Fruit fly (Drosophila melanogaster) whole organism, embryonic: Measurements from ENCODE around the gene Nup153.
A peak's percentile ranks its signal among the peaks of the same experiment; 100 is the strongest.

Experiments
- Antp ChIP-seq: fragments of 200-800 bp; sonication (Bioruptor generic); optimal IDR thresholded peaks from 3 replicates; lab custom pipeline; 2016; ENCODE audit warnings: missing biosample characterization, missing genetic modification characterization
- CG10267 ChIP-seq: fragments of 200-800 bp; sonication (Bioruptor generic); optimal IDR thresholded peaks from 2 replicates; lab custom pipeline; 2018; ENCODE audit warnings: missing biosample characterization, mild to moderate bottlenecking, missing genetic modification characterization, moderate library complexity
- CG12104 ChIP-seq: fragments of 200-800 bp; sonication (Bioruptor generic); optimal IDR thresholded peaks from 3 replicates; lab custom pipeline; 2016; ENCODE audit warnings: missing biosample characterization, missing genetic modification characterization
- CG13296 ChIP-seq: fragments of 200-800 bp; sonication (Bioruptor generic); optimal IDR thresholded peaks from 3 replicates; lab custom pipeline; 2018; ENCODE audit warnings: missing biosample characterization, mild to moderate bottlenecking, missing genetic modification characterization
- CG13894 ChIP-seq: fragments of 200-800 bp; sonication (Bioruptor generic); optimal IDR thresholded peaks from 3 replicates; lab custom pipeline; 2018; ENCODE audit warnings: missing biosample characterization, mild to moderate bottlenecking, missing genetic modification characterization, moderate library complexity
- CG15479 ChIP-seq: fragments of 200-800 bp; sonication (Bioruptor generic); optimal IDR thresholded peaks from 3 replicates; lab custom pipeline; 2019; ENCODE audit warnings: missing biosample characterization, mild to moderate bottlenecking, missing genetic modification characterization, moderate library complexity
- CG2199 ChIP-seq: fragments of 200-800 bp; sonication (Bioruptor generic); IDR thresholded peaks from 3 replicates; pipeline ENCODE4 v1.3.6; 2022; ENCODE audit warnings: missing biosample characterization, missing genetic modification characterization
- CG3065 ChIP-seq: fragments of 200-800 bp; sonication (Bioruptor generic); optimal IDR thresholded peaks from 2 replicates; lab custom pipeline; 2016; ENCODE audit warnings: missing biosample characterization, missing genetic modification characterization
- CG33213 ChIP-seq: fragments of 200-800 bp; sonication (Bioruptor generic); optimal IDR thresholded peaks from 3 replicates; lab custom pipeline; 2016; ENCODE audit warnings: missing biosample characterization, missing genetic modification characterization
- CG6272 ChIP-seq: fragments of 200-800 bp; sonication (Bioruptor generic); IDR thresholded peaks from 2 replicates; pipeline ENCODE4 v1.3.6; 2022; ENCODE audit warnings: missing biosample characterization, missing genetic modification characterization
- CG8765 ChIP-seq: fragments of 200-800 bp; sonication (Bioruptor generic); IDR thresholded peaks from 2 replicates; pipeline ENCODE4 v1.3.6; 2022; ENCODE audit warnings: missing biosample characterization, missing genetic modification characterization
- CG8924 ChIP-seq: fragments of 200-800 bp; optimal IDR thresholded peaks from 3 replicates; lab custom pipeline; 2019; ENCODE audit warnings: missing biosample characterization, mild to moderate bottlenecking, missing genetic modification characterization, moderate library complexity
- CG9727 ChIP-seq: fragments of 200-800 bp; sonication (Bioruptor generic); optimal IDR thresholded peaks from 3 replicates; lab custom pipeline; 2017; ENCODE audit warnings: missing biosample characterization, mild to moderate bottlenecking, missing genetic modification characterization
- CG9932 ChIP-seq: fragments of 200-800 bp; sonication (Bioruptor generic); IDR thresholded peaks from 2 replicates; pipeline ENCODE4 v1.3.6; 2022; ENCODE audit warnings: missing biosample characterization, missing genetic modification characterization
- CTCF ChIP-seq: fragments of 200-800 bp; sonication (Bioruptor generic); optimal IDR thresholded peaks from 2 replicates; lab custom pipeline; 2017; ENCODE audit warnings: missing biosample characterization, mild to moderate bottlenecking, missing genetic modification characterization, moderate library complexity
- Camta ChIP-seq: fragments of 200-800 bp; sonication (Bioruptor generic); optimal IDR thresholded peaks from 2 replicates; lab custom pipeline; 2016; ENCODE audit warnings: missing biosample characterization, missing genetic modification characterization
- D ChIP-seq, 2 experiments: fragments of 200-800 bp in 1 of 2; fragments of >200 bp in 1 of 2; sonication (Bioruptor generic) in 1 of 2; optimal IDR thresholded peaks; 2 replicates in 1 of 2; 3 replicates in 1 of 2; lab custom pipeline; 2017; ENCODE audit warnings: mild to moderate bottlenecking in 1 of 2, missing biosample characterization in 1 of 2, missing genetic modification characterization in 1 of 2, missing genetic modification reagents in 1 of 2
- D19A ChIP-seq: fragments of 200-800 bp; optimal IDR thresholded peaks from 3 replicates; lab custom pipeline; 2019; ENCODE audit warnings: missing biosample characterization, mild to moderate bottlenecking, missing genetic modification characterization, moderate library complexity
- Dip3 ChIP-seq: fragments of 200-800 bp; sonication (Bioruptor generic); optimal IDR thresholded peaks from 3 replicates; lab custom pipeline; 2016; ENCODE audit warnings: missing biosample characterization, missing genetic modification characterization
- Doc3 ChIP-seq: fragments of 200-800 bp; sonication (Bioruptor generic); IDR thresholded peaks from 3 replicates; pipeline ENCODE4 v1.3.6; 2022; ENCODE audit warnings: missing biosample characterization, missing genetic modification characterization; ENCODE audit not compliant: partially characterized antibody
- H15 ChIP-seq: fragments of 200-800 bp; sonication (Bioruptor generic); IDR thresholded peaks from 3 replicates; pipeline ENCODE4 v1.3.6; 2022; ENCODE audit warnings: missing biosample characterization, missing genetic modification characterization
- HLH3B ChIP-seq: fragments of 200-800 bp; sonication (Bioruptor generic); IDR thresholded peaks from 2 replicates; pipeline ENCODE4 v1.3.6; 2022; ENCODE audit warnings: missing biosample characterization, missing genetic modification characterization
- Hr78 ChIP-seq, 2 experiments: fragments of 200-800 bp in 1 of 2; fragments of >200 bp in 1 of 2; sonication (Bioruptor generic) in 1 of 2; optimal IDR thresholded peaks; 2 replicates each; lab custom pipeline; 2017 to 2019; ENCODE audit warnings: missing biosample characterization in 2 of 2, missing genetic modification characterization in 2 of 2, mild to moderate bottlenecking in 1 of 2, moderate library complexity in 1 of 2
- Jarid2 ChIP-seq: fragments of 200-800 bp; sonication (Bioruptor generic); optimal IDR thresholded peaks from 3 replicates; lab custom pipeline; 2017; ENCODE audit warnings: mild to moderate bottlenecking, missing biosample characterization, missing genetic modification reagents, missing genetic modification characterization
- Lim3 ChIP-seq: fragments of 200-800 bp; sonication (Bioruptor generic); IDR thresholded peaks from 2 replicates; pipeline ENCODE4 v1.3.6; 2022; ENCODE audit warnings: missing biosample characterization, missing genetic modification characterization
- Mrtf ChIP-seq: fragments of 200-800 bp; sonication (Bioruptor generic); IDR thresholded peaks from 3 replicates; pipeline ENCODE4 v1.3.6; 2022; ENCODE audit warnings: missing biosample characterization, missing genetic modification characterization
- NC2β ChIP-seq: fragments of 200-800 bp; sonication (Bioruptor generic); optimal IDR thresholded peaks from 2 replicates; lab custom pipeline; 2016; ENCODE audit warnings: missing biosample characterization, missing genetic modification characterization
- Rx ChIP-seq: fragments of 200-800 bp; sonication (Bioruptor generic); IDR thresholded peaks from 2 replicates; pipeline ENCODE4 v1.3.6; 2022; ENCODE audit warnings: missing biosample characterization, missing genetic modification characterization
- Side ChIP-seq: fragments of 200-800 bp; sonication (Bioruptor generic); optimal IDR thresholded peaks from 2 replicates; lab custom pipeline; 2016; ENCODE audit warnings: missing biosample characterization, missing genetic modification characterization
- Sry-β ChIP-seq: fragments of 200-800 bp; sonication (Bioruptor generic); optimal IDR thresholded peaks from 2 replicates; lab custom pipeline; 2018; ENCODE audit warnings: missing biosample characterization, mild to moderate bottlenecking, missing genetic modification characterization, moderate library complexity
- aop ChIP-seq: fragments of 200-800 bp; sonication (Bioruptor generic); IDR thresholded peaks from 2 replicates; pipeline ENCODE4 v1.3.6; 2022; ENCODE audit warnings: missing biosample characterization, missing genetic modification characterization
- bbx ChIP-seq: fragments of 200-800 bp; sonication (Bioruptor generic); IDR thresholded peaks from 2 replicates; pipeline ENCODE4 v1.3.6; 2022; ENCODE audit warnings: missing biosample characterization, missing genetic modification characterization; ENCODE audit not compliant: partially characterized antibody
- dan ChIP-seq: fragments of 200-800 bp; sonication (Bioruptor generic); IDR thresholded peaks from 2 replicates; pipeline ENCODE4 v1.3.6; 2022; ENCODE audit warnings: missing biosample characterization, missing genetic modification characterization
- dysf ChIP-seq: fragments of 200-800 bp; sonication (Bioruptor generic); IDR thresholded peaks from 3 replicates; pipeline ENCODE4 v1.3.6; 2022; ENCODE audit warnings: missing biosample characterization, missing genetic modification characterization
- eve ChIP-seq, 2 experiments: fragments of >200 bp; optimal IDR thresholded peaks; 2 replicates each; lab custom pipeline; 2017; ENCODE audit warnings: missing biosample characterization in 2 of 2, missing genetic modification characterization in 2 of 2
- gce ChIP-seq: fragments of 200-800 bp; sonication (Bioruptor generic); IDR thresholded peaks from 3 replicates; pipeline ENCODE4 v1.3.6; 2022; ENCODE audit warnings: missing biosample characterization, missing genetic modification characterization
- gcm ChIP-seq: fragments of 200-800 bp; sonication (Bioruptor generic); optimal IDR thresholded peaks from 2 replicates; lab custom pipeline; 2019; ENCODE audit warnings: missing biosample characterization, mild to moderate bottlenecking, missing genetic modification characterization, moderate library complexity
- gem ChIP-seq: fragments of 200-800 bp; sonication (Bioruptor generic); optimal IDR thresholded peaks from 2 replicates; lab custom pipeline; 2019; ENCODE audit warnings: missing biosample characterization, mild to moderate bottlenecking, missing genetic modification characterization, moderate library complexity
- gro ChIP-seq: fragments of 200-800 bp; sonication (Bioruptor generic); optimal IDR thresholded peaks from 2 replicates; lab custom pipeline; 2016; ENCODE audit warnings: missing biosample characterization, missing genetic modification characterization
- klu ChIP-seq: fragments of 200-800 bp; sonication (Bioruptor generic); IDR thresholded peaks from 2 replicates; pipeline ENCODE4 v1.3.6; 2022; ENCODE audit warnings: missing biosample characterization, missing genetic modification characterization
- nerfin-2 ChIP-seq: fragments of 200-800 bp; sonication (Bioruptor generic); IDR thresholded peaks from 2 replicates; pipeline ENCODE4 v1.3.6; 2022; ENCODE audit warnings: missing biosample characterization, missing genetic modification characterization; ENCODE audit not compliant: partially characterized antibody
- nmo ChIP-seq: fragments of 200-800 bp; sonication (Bioruptor generic); optimal IDR thresholded peaks from 2 replicates; lab custom pipeline; 2018; ENCODE audit warnings: missing biosample characterization, mild to moderate bottlenecking, missing genetic modification characterization, moderate library complexity
- oc ChIP-seq: fragments of 200-800 bp; sonication (Bioruptor generic); optimal IDR thresholded peaks from 2 replicates; lab custom pipeline; 2018; ENCODE audit warnings: missing biosample characterization, mild to moderate bottlenecking, missing genetic modification characterization, moderate library complexity
- p53 ChIP-seq: fragments of 200-800 bp; sonication (Bioruptor generic); optimal IDR thresholded peaks from 2 replicates; lab custom pipeline; 2016; ENCODE audit warnings: missing biosample characterization, missing genetic modification characterization
- phol ChIP-seq: fragments of 200-800 bp; sonication (Bioruptor generic); optimal IDR thresholded peaks from 3 replicates; lab custom pipeline; 2018; ENCODE audit warnings: missing biosample characterization, mild to moderate bottlenecking, missing genetic modification characterization, moderate library complexity
- pita ChIP-seq: fragments of 200-800 bp; sonication (Bioruptor generic); optimal IDR thresholded peaks from 2 replicates; lab custom pipeline; 2017; ENCODE audit warnings: missing biosample characterization, mild to moderate bottlenecking, missing genetic modification characterization
- pzg ChIP-seq: fragments of 200-800 bp; sonication (Bioruptor generic); optimal IDR thresholded peaks from 3 replicates; lab custom pipeline; 2018; ENCODE audit warnings: missing biosample characterization, mild to moderate bottlenecking, missing genetic modification characterization, moderate library complexity
- ranshi ChIP-seq: fragments of 200-800 bp; sonication (Bioruptor generic); IDR thresholded peaks from 2 replicates; pipeline ENCODE4 v1.3.6; 2022; ENCODE audit warnings: missing biosample characterization, missing genetic modification characterization
- sens ChIP-seq: fragments of 200-800 bp; sonication (Bioruptor generic); peaks from one replicate; lab custom pipeline; 2016; ENCODE audit warnings: missing biosample characterization, missing genetic modification characterization
- sqz ChIP-seq: fragments of 200-800 bp; sonication (Bioruptor generic); optimal IDR thresholded peaks from 3 replicates; lab custom pipeline; 2018; ENCODE audit warnings: missing biosample characterization, mild to moderate bottlenecking, missing genetic modification characterization
- tap ChIP-seq: fragments of 200-800 bp; optimal IDR thresholded peaks from 3 replicates; lab custom pipeline; 2019; ENCODE audit warnings: missing biosample characterization, mild to moderate bottlenecking, missing genetic modification characterization, moderate library complexity
- tio ChIP-seq: fragments of 200-800 bp; sonication (Bioruptor generic); optimal IDR thresholded peaks from 2 replicates; lab custom pipeline; 2017; ENCODE audit warnings: missing biosample characterization, missing genetic modification characterization, inconsistent platforms

Gene Nup153

dm6 chrX:16654931-16655409 lies 55.9 kb downstream of the Nup153 start, which contains the start of the genes Nemp and r (continued):
- no peak for TF ChIP-seq CG8765 (GFP tag; lab: Robert Waterston, UW)
- TF ChIP-seq Lim3 (GFP tag; lab: Robert Waterston, UW), result no peak
- TF ChIP-seq Hr78 (GFP tag; optimal IDR thresholded peaks at IDR 0.05; lab: Kevin White, UChicago), result no peak
- TF ChIP-seq dysf (GFP tag; lab: Robert Waterston, UW), result no peak
- no peak for TF ChIP-seq gem (tag; lab: Kevin White, UChicago)
- peak; percentile 57 for TF ChIP-seq CG10267
- TF ChIP-seq Camta (GFP tag; lab: Kevin White, UChicago), result no peak
- TF ChIP-seq ranshi (GFP tag; lab: Robert Waterston, UW), result no peak
- TF ChIP-seq pita (GFP tag; lab: Kevin White, UChicago), result peak; percentile 84
- TF ChIP-seq CG12104 (GFP tag; lab: Kevin White, UChicago), result no peak
- TF ChIP-seq CG9727 (GFP tag; lab: Kevin White, UChicago), result no peak
- peak; percentile 45 for TF ChIP-seq phol (tag; lab: Kevin White, UChicago)
- no peak for TF ChIP-seq CG15479 (GFP tag; lab: Kevin White, UChicago)
- TF ChIP-seq CG6272, result no peak
- TF ChIP-seq CG8924, result no peak
- TF ChIP-seq D (optimal IDR thresholded peaks at IDR 0.05; lab: Kevin White, UChicago), result no peak
- TF ChIP-seq D (GFP tag; optimal IDR thresholded peaks at IDR 0.05; lab: Kevin White, UChicago), result no peak
- TF ChIP-seq CG2199 (GFP tag; lab: Robert Waterston, UW), result no peak
- TF ChIP-seq CG13894 (tag; lab: Kevin White, UChicago), result no peak
- no peak for TF ChIP-seq tio
- no peak for TF ChIP-seq Dip3 (GFP tag; lab: Kevin White, UChicago)
- no peak for TF ChIP-seq H15 (GFP tag; lab: Robert Waterston, UW)
- no peak for TF ChIP-seq klu (GFP tag; lab: Robert Waterston, UW)
- TF ChIP-seq CG13296 (GFP tag; lab: Kevin White, UChicago), result no peak
- TF ChIP-seq sqz (GFP tag; lab: Kevin White, UChicago), result no peak
- TF ChIP-seq Doc3, result peak; percentile 64
- TF ChIP-seq gcm (GFP tag; lab: Kevin White, UChicago), result no peak
- no peak for TF ChIP-seq Mrtf (GFP tag; lab: Robert Waterston, UW)
- no peak for TF ChIP-seq NC2β (GFP tag; lab: Kevin White, UChicago)
- TF ChIP-seq CG33213, result no peak
- TF ChIP-seq aop (GFP tag; lab: Robert Waterston, UW), result no peak
- TF ChIP-seq HLH3B (GFP tag; lab: Robert Waterston, UW), result no peak
- no peak for TF ChIP-seq Side (GFP tag; lab: Kevin White, UChicago)
- TF ChIP-seq CG9932 (GFP tag; lab: Robert Waterston, UW), result no peak
- TF ChIP-seq Antp, result no peak
- no peak for TF ChIP-seq CG3065 (GFP tag; lab: Kevin White, UChicago)
- no peak for TF ChIP-seq tap (tag; lab: Kevin White, UChicago)
- no peak for TF ChIP-seq Jarid2 (GFP tag; lab: Kevin White, UChicago)
- peak; percentile 70 for TF ChIP-seq pzg (GFP tag; lab: Kevin White, UChicago)
- peak; percentile 54 for TF ChIP-seq sens (GFP tag; lab: Kevin White, UChicago)
- TF ChIP-seq dan, result no peak
- no peak for TF ChIP-seq D19A
- TF ChIP-seq eve (GFP tag; optimal IDR thresholded peaks at IDR 0.05; lab: Kevin White, UChicago), result no peak
- peak; percentile 72 for TF ChIP-seq p53 (GFP tag; lab: Kevin White, UChicago)
- TF ChIP-seq gro (GFP tag; lab: Kevin White, UChicago), result no peak
- no peak for TF ChIP-seq oc (tag; lab: Kevin White, UChicago)
- peak; percentile 54 for TF ChIP-seq nmo (GFP tag; lab: Kevin White, UChicago)
- peak; percentile 62 for TF ChIP-seq bbx (GFP tag; lab: Robert Waterston, UW)
- no peak for TF ChIP-seq Rx (GFP tag; lab: Robert Waterston, UW)
- peak; percentile 36; the same call in 1 of the 2 replicates for TF ChIP-seq nerfin-2 (GFP tag; lab: Robert Waterston, UW)
- TF ChIP-seq Sry-β, result no peak
- TF ChIP-seq CTCF (GFP tag; lab: Kevin White, UChicago), result peak; percentile 65
- TF ChIP-seq gce (GFP tag; lab: Robert Waterston, UW), result no peak
